Fruit fly (Drosophila melanogaster) whole organism, embryonic: Measurements from ENCODE around the gene mib2.

Source experiments
- Antp ChIP-seq: fragments of 200-800 bp; sonication (Bioruptor generic); optimal IDR thresholded peaks from 3 replicates; lab custom pipeline; 2016; ENCODE audit warnings: missing biosample characterization, missing genetic modification characterization
- Bgb ChIP-seq: fragments of 200-800 bp; sonication (Bioruptor generic); IDR thresholded peaks from 2 replicates; pipeline ENCODE4 v1.3.6; 2022; ENCODE audit warnings: missing biosample characterization, missing genetic modification characterization; ENCODE audit not compliant: partially characterized antibody
- CG10147 ChIP-seq: fragments of 200-800 bp; sonication (Bioruptor generic); optimal IDR thresholded peaks from 2 replicates; lab custom pipeline; 2019; ENCODE audit warnings: missing biosample characterization, mild to moderate bottlenecking, missing genetic modification characterization, moderate library complexity
- CG10565 ChIP-seq: fragments of 200-800 bp; sonication (Bioruptor generic); optimal IDR thresholded peaks from 3 replicates; lab custom pipeline; 2016; ENCODE audit warnings: missing biosample characterization, mild to moderate bottlenecking, missing genetic modification characterization
- CG11398 ChIP-seq: fragments of 200-800 bp; sonication (Bioruptor generic); optimal IDR thresholded peaks from 2 replicates; lab custom pipeline; 2016; ENCODE audit warnings: missing biosample characterization, missing genetic modification characterization
- CG12391 ChIP-seq: fragments of 200-800 bp; sonication (Bioruptor generic); optimal IDR thresholded peaks from 3 replicates; lab custom pipeline; 2018; ENCODE audit warnings: missing biosample characterization, mild to moderate bottlenecking, missing genetic modification characterization, moderate library complexity
- CG12659 ChIP-seq: fragments of 200-800 bp; sonication (Bioruptor generic); optimal IDR thresholded peaks from 3 replicates; lab custom pipeline; 2017; ENCODE audit warnings: mild to moderate bottlenecking, missing biosample characterization, missing genetic modification reagents, missing genetic modification characterization
- CG12769 ChIP-seq: fragments of 200-800 bp; sonication (Bioruptor generic); optimal IDR thresholded peaks from 2 replicates; lab custom pipeline; 2019; ENCODE audit warnings: missing biosample characterization, mild to moderate bottlenecking, missing genetic modification characterization, moderate library complexity
- CG14014 ChIP-seq: fragments of 200-800 bp; sonication (Bioruptor generic); IDR thresholded peaks from 2 replicates; pipeline ENCODE4 v1.3.6; 2022; ENCODE audit warnings: missing biosample characterization, missing genetic modification characterization
- CG15514 ChIP-seq: fragments of 200-800 bp; sonication (Bioruptor generic); optimal IDR thresholded peaks from 3 replicates; lab custom pipeline; 2017; ENCODE audit warnings: missing biosample characterization, missing genetic modification characterization, mild to moderate bottlenecking, moderate library complexity, missing genetic modification reagents
- CG2202 ChIP-seq: fragments of 200-800 bp; sonication (Bioruptor generic); optimal IDR thresholded peaks from 2 replicates; lab custom pipeline; 2018; ENCODE audit warnings: missing biosample characterization, mild to moderate bottlenecking, missing genetic modification characterization
- CG30403 ChIP-seq: fragments of 200-800 bp; sonication (Bioruptor generic); optimal IDR thresholded peaks from 3 replicates; lab custom pipeline; 2016; ENCODE audit warnings: missing biosample characterization, missing genetic modification characterization
- CG33557 ChIP-seq: fragments of 200-800 bp; sonication (Bioruptor generic); optimal IDR thresholded peaks from 2 replicates; lab custom pipeline; 2019; ENCODE audit warnings: missing biosample characterization, mild to moderate bottlenecking, missing genetic modification characterization, moderate library complexity
- CG34422 ChIP-seq: fragments of 200-800 bp; sonication (Bioruptor generic); IDR thresholded peaks from 3 replicates; pipeline ENCODE4 v1.3.6; 2022; ENCODE audit warnings: missing biosample characterization, missing genetic modification characterization
- CG7271 ChIP-seq: fragments of 200-800 bp; sonication (Bioruptor generic); optimal IDR thresholded peaks from 2 replicates; lab custom pipeline; 2018; ENCODE audit warnings: missing biosample characterization, mild to moderate bottlenecking, missing genetic modification characterization, moderate library complexity
- CG7963 ChIP-seq: fragments of 200-800 bp; sonication (Bioruptor generic); IDR thresholded peaks from 3 replicates; pipeline ENCODE4 v1.3.6; 2022; ENCODE audit warnings: missing biosample characterization, missing genetic modification characterization; ENCODE audit not compliant: partially characterized antibody
- CG8359 ChIP-seq: fragments of 200-800 bp; sonication (Bioruptor generic); optimal IDR thresholded peaks from 2 replicates; lab custom pipeline; 2017; ENCODE audit warnings: missing biosample characterization, mild to moderate bottlenecking, missing genetic modification characterization, borderline replicate concordance
- Dip3 ChIP-seq: fragments of 200-800 bp; sonication (Bioruptor generic); optimal IDR thresholded peaks from 3 replicates; lab custom pipeline; 2016; ENCODE audit warnings: missing biosample characterization, missing genetic modification characterization
- Doc3 ChIP-seq: fragments of 200-800 bp; sonication (Bioruptor generic); IDR thresholded peaks from 3 replicates; pipeline ENCODE4 v1.3.6; 2022; ENCODE audit warnings: missing biosample characterization, missing genetic modification characterization; ENCODE audit not compliant: partially characterized antibody
- Drgx ChIP-seq: fragments of 200-800 bp; sonication (Bioruptor generic); IDR thresholded peaks from 2 replicates; pipeline ENCODE4 v1.3.6; 2022; ENCODE audit warnings: missing biosample characterization, missing genetic modification characterization
- Elba2 ChIP-seq: fragments of 200-800 bp; sonication (Bioruptor generic); optimal IDR thresholded peaks from 3 replicates; lab custom pipeline; 2016; ENCODE audit warnings: missing biosample characterization, missing genetic modification characterization
- Ets65A ChIP-seq: fragments of 200-800 bp; sonication (Bioruptor generic); peaks from one replicate; lab custom pipeline; 2016; ENCODE audit warnings: missing biosample characterization, missing genetic modification characterization
- HLHmδ ChIP-seq: fragments of 200-800 bp; sonication (Bioruptor generic); optimal IDR thresholded peaks from 2 replicates; lab custom pipeline; 2018; ENCODE audit warnings: missing biosample characterization, mild to moderate bottlenecking, missing genetic modification characterization, moderate library complexity
- HmgZ ChIP-seq: fragments of 200-800 bp; sonication (Bioruptor generic); optimal IDR thresholded peaks from 2 replicates; lab custom pipeline; 2018; ENCODE audit warnings: missing biosample characterization, mild to moderate bottlenecking, missing genetic modification characterization
- MBD-R2 ChIP-seq: fragments of 200-800 bp; sonication (Bioruptor generic); IDR thresholded peaks from 2 replicates; pipeline ENCODE4 v1.3.6; 2022; ENCODE audit warnings: missing biosample characterization, missing genetic modification characterization
- Nf-YA ChIP-seq: fragments of 200-800 bp; sonication (Bioruptor generic); IDR thresholded peaks from 2 replicates; pipeline ENCODE4 v1.3.6; 2022; ENCODE audit warnings: missing biosample characterization, missing genetic modification characterization
- Sox102F ChIP-seq: fragments of 200-800 bp; sonication (Bioruptor generic); optimal IDR thresholded peaks from 2 replicates; lab custom pipeline; 2018; ENCODE audit warnings: missing biosample characterization, mild to moderate bottlenecking, missing genetic modification characterization, moderate library complexity
- ase ChIP-seq: fragments of 200-800 bp; sonication (Bioruptor generic); IDR thresholded peaks from 3 replicates; pipeline ENCODE4 v1.3.6; 2022; ENCODE audit warnings: missing biosample characterization, missing genetic modification characterization
- chinmo ChIP-seq: fragments of 200-800 bp; sonication (Bioruptor generic); IDR thresholded peaks from 4 replicates; pipeline ENCODE4 v1.3.6; 2022; ENCODE audit warnings: missing biosample characterization, missing genetic modification characterization; ENCODE audit not compliant: partially characterized antibody
- dpn ChIP-seq, 2 experiments: fragments of 200-800 bp; sonication (Bioruptor generic); optimal IDR thresholded peaks; 3 replicates each; lab custom pipeline; 2016; ENCODE audit warnings: missing biosample characterization in 2 of 2, missing genetic modification characterization in 2 of 2
- ftz-f1 ChIP-seq: fragments of 200-800 bp; sonication (Bioruptor generic); optimal IDR thresholded peaks from 2 replicates; lab custom pipeline; 2016; ENCODE audit warnings: missing biosample characterization, missing genetic modification characterization
- gem ChIP-seq: fragments of 200-800 bp; sonication (Bioruptor generic); optimal IDR thresholded peaks from 2 replicates; lab custom pipeline; 2019; ENCODE audit warnings: missing biosample characterization, mild to moderate bottlenecking, missing genetic modification characterization, moderate library complexity
- hb ChIP-seq: fragments of 200-800 bp; sonication (Bioruptor generic); IDR thresholded peaks from 3 replicates; pipeline ENCODE4 v1.3.6; 2022; ENCODE audit warnings: missing biosample characterization, missing genetic modification characterization; ENCODE audit not compliant: partially characterized antibody
- hbn ChIP-seq: fragments of 200-800 bp; sonication (Bioruptor generic); IDR thresholded peaks from 2 replicates; pipeline ENCODE4 v1.3.6; 2022; ENCODE audit warnings: missing biosample characterization, missing genetic modification characterization; ENCODE audit not compliant: partially characterized antibody
- her ChIP-seq: fragments of 200-800 bp; sonication (Bioruptor generic); optimal IDR thresholded peaks from 2 replicates; lab custom pipeline; 2016; ENCODE audit warnings: missing biosample characterization, missing genetic modification characterization
- kah ChIP-seq: fragments of 200-800 bp; sonication (Bioruptor generic); optimal IDR thresholded peaks from 2 replicates; lab custom pipeline; 2018; ENCODE audit warnings: missing biosample characterization, mild to moderate bottlenecking, missing genetic modification characterization
- klu ChIP-seq: fragments of 200-800 bp; sonication (Bioruptor generic); IDR thresholded peaks from 2 replicates; pipeline ENCODE4 v1.3.6; 2022; ENCODE audit warnings: missing biosample characterization, missing genetic modification characterization
- odd ChIP-seq: fragments of 200-800 bp; sonication (Bioruptor generic); optimal IDR thresholded peaks from 2 replicates; lab custom pipeline; 2017; ENCODE audit warnings: missing biosample characterization, mild to moderate bottlenecking, missing genetic modification characterization
- phol ChIP-seq: fragments of 200-800 bp; sonication (Bioruptor generic); optimal IDR thresholded peaks from 3 replicates; lab custom pipeline; 2018; ENCODE audit warnings: missing biosample characterization, mild to moderate bottlenecking, missing genetic modification characterization, moderate library complexity
- ranshi ChIP-seq: fragments of 200-800 bp; sonication (Bioruptor generic); IDR thresholded peaks from 2 replicates; pipeline ENCODE4 v1.3.6; 2022; ENCODE audit warnings: missing biosample characterization, missing genetic modification characterization
- rib ChIP-seq: fragments of 200-800 bp; sonication (Bioruptor generic); IDR thresholded peaks from 2 replicates; pipeline ENCODE4 v1.3.6; 2022; ENCODE audit warnings: missing biosample characterization, missing genetic modification characterization
- row ChIP-seq: fragments of 200-800 bp; sonication (Bioruptor generic); IDR thresholded peaks from 3 replicates; pipeline ENCODE4 v1.3.6; 2022; ENCODE audit warnings: missing biosample characterization, missing genetic modification characterization
- sens ChIP-seq: fragments of 200-800 bp; sonication (Bioruptor generic); peaks from one replicate; lab custom pipeline; 2016; ENCODE audit warnings: missing biosample characterization, missing genetic modification characterization
- so ChIP-seq: fragments of 200-800 bp; sonication (Bioruptor generic); IDR thresholded peaks from 3 replicates; pipeline ENCODE4 v1.3.6; 2022; ENCODE audit warnings: missing biosample characterization, missing genetic modification characterization
- tgo ChIP-seq: fragments of 200-800 bp; sonication (Bioruptor generic); IDR thresholded peaks from 3 replicates; pipeline ENCODE4 v1.3.6; 2022; ENCODE audit warnings: missing biosample characterization, missing genetic modification characterization
- ttk ChIP-seq: fragments of 200-800 bp; sonication (Bioruptor generic); IDR thresholded peaks from 2 replicates; pipeline ENCODE4 v2.1.2; 2022; ENCODE audit warnings: missing biosample characterization, missing genetic modification characterization
- twi ChIP-seq: fragments of 200-800 bp; optimal IDR thresholded peaks from 2 replicates; lab custom pipeline; 2019; ENCODE audit warnings: missing biosample characterization, mild to moderate bottlenecking, missing genetic modification characterization, moderate library complexity
- unc-4 ChIP-seq: fragments of 200-800 bp; sonication (Bioruptor generic); IDR thresholded peaks from 2 replicates; pipeline ENCODE4 v1.3.6; 2022; ENCODE audit warnings: missing biosample characterization, missing genetic modification characterization; ENCODE audit not compliant: partially characterized antibody
- z ChIP-seq: fragments of 200-800 bp; sonication (Bioruptor generic); IDR thresholded peaks from 3 replicates; pipeline ENCODE4 v1.3.6; 2022; ENCODE audit warnings: missing biosample characterization, missing genetic modification characterization

Gene mib2

DNA sequence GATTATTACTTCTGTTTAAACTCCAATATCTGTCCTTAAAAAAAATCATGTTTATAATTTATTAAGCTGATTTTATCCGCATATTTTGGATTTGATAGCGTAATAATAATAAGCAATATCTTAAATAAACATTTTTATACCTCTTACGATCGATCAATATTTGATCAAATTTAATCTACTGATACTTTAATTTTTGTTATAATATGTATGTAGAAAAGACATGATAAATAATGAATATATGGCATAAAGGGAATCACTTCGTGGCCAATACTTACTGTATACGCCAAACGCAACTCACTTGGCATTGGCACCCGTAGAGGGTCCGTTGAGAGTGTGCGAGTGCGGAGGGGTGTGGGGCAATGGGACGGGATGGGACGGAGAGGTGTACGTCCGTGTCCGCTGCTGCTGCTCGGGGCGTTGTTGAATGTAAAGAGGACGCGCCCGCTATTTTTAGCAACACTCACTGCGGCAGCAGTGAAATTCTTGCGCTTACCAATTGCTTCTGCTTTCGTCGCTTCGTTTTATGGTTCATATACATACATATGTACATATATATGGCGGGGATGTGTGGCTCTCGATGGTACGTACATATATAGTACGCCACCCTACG is 2.0 kb downstream of the mib2 start (continued):
- TF ChIP-seq chinmo (GFP tag; lab: Robert Waterston, UW) (0 out of 4 replicates have a peak, but pooled peaks have one; percentile 48), tgo (GFP tag; lab: Robert Waterston, UW) (no peak), gem (tag; lab: Kevin White, UChicago) (peak; percentile 45), Antp (GFP tag; lab: Kevin White, UChicago) (no peak), CG12391 (peak; percentile 15), Elba2 (GFP tag; lab: Kevin White, UChicago) (no peak), ftz-f1 (GFP tag; lab: Kevin White, UChicago) (peak; percentile 47), CG12659 (GFP tag; lab: Kevin White, UChicago) (peak; percentile 2), so (GFP tag; lab: Robert Waterston, UW) (no peak), CG30403 (GFP tag; lab: Kevin White, UChicago) (peak; percentile 41), CG7271 (tag; lab: Kevin White, UChicago) (no peak), CG10565 (no peak), Sox102F (GFP tag; lab: Kevin White, UChicago) (peak; percentile 34), CG14014 (no peak), Dip3 (GFP tag; lab: Kevin White, UChicago) (no peak), dpn (GFP tag; optimal IDR thresholded peaks at IDR 0.05; lab: Kevin White, UChicago) (peak in 1 of 2 experiments; percentile 8)

dm6 chr2L:19037011-19037410 is 2.8 kb downstream of the mib2 start:
- TF ChIP-seq CG8359 (GFP tag; lab: Kevin White, UChicago) = no peak
- TF ChIP-seq ranshi = no peak
- TF ChIP-seq unc-4 (GFP tag; lab: Robert Waterston, UW) = no peak
- TF ChIP-seq ttk (GFP tag; lab: Robert Waterston, UW) = no peak
- no peak for TF ChIP-seq kah (GFP tag; lab: Kevin White, UChicago)
- TF ChIP-seq CG7963 (GFP tag; lab: Robert Waterston, UW) = no peak
- TF ChIP-seq CG34422 = no peak
- peak; percentile 15 for TF ChIP-seq Ets65A
- TF ChIP-seq Bgb = no peak
- no peak for TF ChIP-seq CG10147
- TF ChIP-seq ase (GFP tag; lab: Robert Waterston, UW) = no peak
- TF ChIP-seq CG12769 = peak; percentile 52
- peak; percentile 24 for TF ChIP-seq phol (tag; lab: Kevin White, UChicago)
- peak; percentile 54 for TF ChIP-seq twi (tag; lab: Kevin White, UChicago)
- TF ChIP-seq rib = no peak
- TF ChIP-seq MBD-R2 (GFP tag; lab: Robert Waterston, UW) = no peak
- no peak for TF ChIP-seq Doc3 (GFP tag; lab: Robert Waterston, UW)
- TF ChIP-seq CG33557 (GFP tag; lab: Kevin White, UChicago) = no peak
- peak; percentile 85 for TF ChIP-seq HLHmδ (GFP tag; lab: Kevin White, UChicago)
- no peak for TF ChIP-seq hbn (GFP tag; lab: Robert Waterston, UW)
- TF ChIP-seq CG15514 (GFP tag; lab: Kevin White, UChicago) = no peak
- no peak for TF ChIP-seq CG11398
- no peak for TF ChIP-seq CG30403 (GFP tag; lab: Kevin White, UChicago)
- TF ChIP-seq her (GFP tag; lab: Kevin White, UChicago) = no peak
- no peak for TF ChIP-seq klu
- peak; percentile 12; the same call in 1 of the 3 replicates for TF ChIP-seq row (GFP tag; lab: Robert Waterston, UW)
- TF ChIP-seq sens (GFP tag; lab: Kevin White, UChicago) = peak; percentile 66
- no peak for TF ChIP-seq CG2202 (tag; lab: Kevin White, UChicago)
- no peak for TF ChIP-seq Drgx (GFP tag; lab: Robert Waterston, UW)
- no peak for TF ChIP-seq hb
- no peak for TF ChIP-seq z (GFP tag; lab: Robert Waterston, UW)
- no peak for TF ChIP-seq odd (GFP tag; lab: Kevin White, UChicago)
- no peak for TF ChIP-seq HmgZ (tag; lab: Kevin White, UChicago)
- TF ChIP-seq Nf-YA = no peak
